Worm (Caenorhabditis elegans) whole organism, L4 larva: ENCODE data around the gene tcl-2.

ENCODE experiments used
- F10B5.3 ChIP-seq: sonication (generic microtip); optimal IDR thresholded peaks from 2 replicates; lab custom pipeline; 2016; ENCODE audit warnings: mild to moderate bottlenecking, missing genetic modification characterization, missing compliant biosample characterization
- ceh-82 ChIP-seq: sonication (generic microtip); optimal IDR thresholded peaks from 2 replicates; lab custom pipeline; 2017; ENCODE audit warnings: missing biosample characterization, missing genetic modification characterization
- lin-38 ChIP-seq: fragments of 200-800 bp; sonication (Bioruptor generic); IDR thresholded peaks from 2 replicates; pipeline ENCODE4 v1.3.6; 2022; ENCODE audit warnings: missing genetic modification reagents, missing genetic modification characterization, missing compliant biosample characterization
- lsy-2 ChIP-seq, 2 experiments: fragments of 150-350 bp in 1 of 2; sonication (generic microtip) in 1 of 2; optimal IDR thresholded peaks; 2 replicates each; lab custom pipeline; 2014 to 2017; ENCODE audit warnings: missing biosample characterization in 2 of 2, missing genetic modification characterization in 2 of 2
- nhr-77 ChIP-seq: fragments of 150-350 bp; optimal IDR thresholded peaks from 2 replicates; lab custom pipeline; 2014; ENCODE audit warnings: missing biosample characterization, missing genetic modification characterization
- snpc-4 ChIP-seq: fragments of 150-350 bp; optimal IDR thresholded peaks from 2 replicates; lab custom pipeline; 2014; ENCODE audit warnings: missing biosample characterization, missing genetic modification characterization
- tra-1 ChIP-seq: fragments of 200-800 bp; sonication (Bioruptor generic); IDR thresholded peaks from 2 replicates; pipeline ENCODE4 v1.3.6; 2022; ENCODE audit warnings: missing genetic modification reagents, missing genetic modification characterization, missing compliant biosample characterization
- ztf-7 ChIP-seq: fragments of 150-350 bp; optimal IDR thresholded peaks from 2 replicates; lab custom pipeline; 2014; ENCODE audit warnings: missing biosample characterization, missing genetic modification characterization

DNA sequence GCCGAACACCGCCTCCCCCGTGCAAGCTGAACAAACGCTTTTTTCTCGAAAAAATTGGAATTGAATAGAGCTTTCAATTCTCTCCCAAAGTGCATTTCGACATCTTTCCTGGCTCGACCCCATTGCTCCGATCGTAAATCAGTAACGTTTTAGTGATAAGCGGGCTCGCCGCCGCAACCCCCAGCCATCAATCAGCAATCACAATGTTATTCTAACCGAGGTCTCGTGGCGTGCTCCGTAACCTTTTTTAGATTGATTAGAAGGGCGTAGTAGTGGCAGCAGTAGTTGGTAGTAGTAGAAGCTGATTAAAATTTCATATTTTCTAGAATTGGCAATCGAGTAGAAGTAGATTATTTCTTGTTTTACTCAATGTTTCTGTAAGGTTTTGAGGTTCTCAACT is 8.5 kb downstream of the tcl-2 start:
- no peak for TF ChIP-seq lin-38
- no peak for TF ChIP-seq snpc-4 (tag; lab: Kevin White, UChicago)
- no peak for TF ChIP-seq ceh-82 (tag; lab: Kevin White, UChicago)
- TF ChIP-seq nhr-77, result no peak
- no peak for TF ChIP-seq F10B5.3 (tag; lab: Kevin White, UChicago)
- TF ChIP-seq ztf-7 (tag; lab: Kevin White, UChicago), result no peak
- no peak for TF ChIP-seq lsy-2 (tag; optimal IDR thresholded peaks at IDR 0.05; lab: Kevin White, UChicago)
- no peak for TF ChIP-seq tra-1
